Worm (Caenorhabditis elegans) whole organism, L4 larva: ENCODE results near the gene F10C1.9.

Source experiments
- F49E8.2 ChIP-seq: sonication (generic microtip); optimal IDR thresholded peaks from 2 replicates; lab custom pipeline; 2016; ENCODE audit warnings: missing compliant biosample characterization, mild to moderate bottlenecking, missing genetic modification characterization, borderline replicate concordance
- daf-12 ChIP-seq: fragments of 150-350 bp; optimal IDR thresholded peaks from 2 replicates; lab custom pipeline; 2014; ENCODE audit warnings: missing biosample characterization, missing genetic modification reagents, missing genetic modification characterization
- hlh-30 ChIP-seq: sonication (generic microtip); optimal IDR thresholded peaks from 2 replicates; lab custom pipeline; 2017; ENCODE audit warnings: antibody characterized with exemption, mild to moderate bottlenecking, missing genetic modification characterization, missing compliant biosample characterization; ENCODE audit not compliant: insufficient read depth
- lin-13 ChIP-seq: fragments of 150-350 bp; optimal IDR thresholded peaks from 2 replicates; lab custom pipeline; 2014; ENCODE audit warnings: missing biosample characterization, missing genetic modification reagents, missing genetic modification characterization
- lin-29 ChIP-seq: fragments of 200-800 bp; sonication (Bioruptor generic); IDR thresholded peaks from 2 replicates; pipeline ENCODE4 v1.3.6; 2022; ENCODE audit warnings: missing genetic modification reagents, missing genetic modification characterization, missing compliant biosample characterization
- lin-39 ChIP-seq: fragments of 150-350 bp; optimal IDR thresholded peaks from 2 replicates; lab custom pipeline; 2014; ENCODE audit warnings: missing biosample characterization, missing genetic modification reagents, missing genetic modification characterization
- lsy-2 ChIP-seq, 2 experiments: fragments of 150-350 bp in 1 of 2; sonication (generic microtip) in 1 of 2; optimal IDR thresholded peaks; 2 replicates each; lab custom pipeline; 2014 to 2017; ENCODE audit warnings: missing biosample characterization in 2 of 2, missing genetic modification characterization in 2 of 2
- nhr-10 ChIP-seq: fragments of 150-350 bp; optimal IDR thresholded peaks from 2 replicates; lab custom pipeline; 2014; ENCODE audit warnings: missing biosample characterization, missing genetic modification characterization
- nhr-76 ChIP-seq: fragments of 150-350 bp; optimal IDR thresholded peaks from 2 replicates; lab custom pipeline; 2014; ENCODE audit warnings: missing biosample characterization, missing genetic modification characterization
- tag-97 ChIP-seq: fragments of 200-800 bp; sonication (Bioruptor generic); IDR thresholded peaks from 2 replicates; pipeline ENCODE4 v1.3.6; 2022; ENCODE audit warnings: missing genetic modification characterization, missing compliant biosample characterization
- zip-11 ChIP-seq: fragments of 200-800 bp; sonication (Bioruptor generic); IDR thresholded peaks from 2 replicates; pipeline ENCODE4 v1.3.6; 2022; ENCODE audit warnings: missing genetic modification characterization, missing compliant biosample characterization

DNA sequence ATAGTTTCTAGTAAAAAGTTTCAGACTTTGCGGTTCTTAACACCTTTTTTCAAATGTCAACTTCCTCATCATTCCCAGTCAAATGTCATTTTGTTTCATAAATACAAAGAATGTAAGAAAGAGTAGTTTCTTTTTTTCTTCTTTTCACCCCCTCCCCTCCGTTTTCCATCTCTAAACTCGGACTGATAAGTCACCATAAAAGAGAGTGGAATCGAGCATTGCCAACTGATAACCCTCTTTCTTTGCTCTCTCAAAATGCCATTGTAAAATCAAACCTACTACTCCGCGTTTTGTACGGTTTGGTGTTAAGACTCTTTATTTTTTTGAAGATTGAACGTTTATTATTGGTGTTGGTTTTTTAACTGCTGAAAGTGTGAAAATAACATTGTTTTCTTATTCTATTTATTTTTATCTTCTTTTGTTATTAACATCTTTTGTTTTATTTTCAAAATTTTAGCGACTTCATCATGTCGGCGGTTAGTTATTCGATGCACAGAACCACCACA lies 4.7 kb upstream of the F10C1.9 start, which contains the start of gene ifb-2:
- no peak for TF ChIP-seq lsy-2 (tag; optimal IDR thresholded peaks at IDR 0.05; lab: Kevin White, UChicago)
- TF ChIP-seq lin-39, result no peak
- TF ChIP-seq F49E8.2, result no peak
- no peak for TF ChIP-seq tag-97 (GFP tag; lab: Robert Waterston, UW)
- no peak for TF ChIP-seq hlh-30 (tag; lab: Kevin White, UChicago)
- TF ChIP-seq nhr-10 (tag; lab: Kevin White, UChicago), result no peak
- no peak for TF ChIP-seq daf-12 (tag; lab: Kevin White, UChicago)
- no peak for TF ChIP-seq lin-13 (GFP tag; lab: Kevin White, UChicago)
- TF ChIP-seq nhr-76, result no peak
- TF ChIP-seq zip-11 (GFP tag; lab: Robert Waterston, UW), result no peak
- no peak for TF ChIP-seq lin-29 (GFP tag; lab: Robert Waterston, UW)
